Worm (Caenorhabditis elegans) whole organism, L4 larva: Measurements from ENCODE around the gene szy-4.

ENCODE experiments used
- F10B5.3 ChIP-seq: sonication (generic microtip); optimal IDR thresholded peaks from 2 replicates; lab custom pipeline; 2016; ENCODE audit warnings: mild to moderate bottlenecking, missing genetic modification characterization, missing compliant biosample characterization
- F26F4.8 ChIP-seq: fragments of 200-800 bp; sonication (Bioruptor generic); conservative IDR thresholded peaks from 2 replicates; pipeline ENCODE4 v1.3.6; 2022; ENCODE audit warnings: missing genetic modification characterization, missing compliant biosample characterization
- F37D6.2 ChIP-seq: sonication (generic microtip); optimal IDR thresholded peaks from 2 replicates; lab custom pipeline; 2016; ENCODE audit warnings: mild to moderate bottlenecking, missing genetic modification characterization, missing compliant biosample characterization
- R02D3.7 ChIP-seq: fragments of 150-350 bp; sonication (generic microtip); optimal IDR thresholded peaks from 3 replicates; lab custom pipeline; 2014; ENCODE audit warnings: missing biosample characterization, missing genetic modification characterization
- Y105C5A.15 ChIP-seq: fragments of 200-800 bp; sonication (Bioruptor generic); IDR thresholded peaks from 2 replicates; pipeline ENCODE4 v1.3.6; 2022; ENCODE audit warnings: missing genetic modification characterization, missing compliant biosample characterization
- Y75B8A.6 ChIP-seq: fragments of 200-800 bp; sonication (Bioruptor generic); IDR thresholded peaks from 2 replicates; pipeline ENCODE4 v1.3.6; 2022; ENCODE audit warnings: missing genetic modification reagents, missing genetic modification characterization, missing compliant biosample characterization
- ZK337.2 ChIP-seq: fragments of 200-800 bp; sonication (Bioruptor generic); IDR thresholded peaks from 2 replicates; pipeline ENCODE4 v1.3.6; 2022; ENCODE audit warnings: missing genetic modification reagents, missing genetic modification characterization, missing compliant biosample characterization
- aha-1 ChIP-seq: fragments of 150-350 bp; peaks from one replicate; lab custom pipeline; 2014; ENCODE audit warnings: missing biosample characterization, missing genetic modification characterization
- aly-2 ChIP-seq: sonication (generic microtip); optimal IDR thresholded peaks from 2 replicates; lab custom pipeline; 2018; ENCODE audit warnings: missing biosample characterization, missing genetic modification characterization
- arid-1 ChIP-seq: fragments of 200-800 bp; sonication (Bioruptor generic); conservative IDR thresholded peaks from 2 replicates; pipeline ENCODE4 v1.3.6; 2022; ENCODE audit warnings: missing genetic modification reagents, missing genetic modification characterization, missing compliant biosample characterization
- ceh-28 ChIP-seq: fragments of 150-350 bp; optimal IDR thresholded peaks from 2 replicates; lab custom pipeline; 2014; ENCODE audit warnings: missing biosample characterization, missing genetic modification reagents, missing genetic modification characterization
- ceh-32 ChIP-seq: sonication (generic microtip); optimal IDR thresholded peaks from 2 replicates; lab custom pipeline; 2016; ENCODE audit warnings: mild to moderate bottlenecking, missing genetic modification characterization, missing compliant biosample characterization; ENCODE audit not compliant: poor library complexity
- ceh-82 ChIP-seq: sonication (generic microtip); optimal IDR thresholded peaks from 2 replicates; lab custom pipeline; 2017; ENCODE audit warnings: missing biosample characterization, missing genetic modification characterization
- ces-1 ChIP-seq: fragments of 150-350 bp; sonication (generic microtip); optimal IDR thresholded peaks from 4 replicates; lab custom pipeline; 2014; ENCODE audit warnings: missing biosample characterization, missing genetic modification reagents, missing genetic modification characterization
- ctbp-1 ChIP-seq: fragments of 200-800 bp; sonication (Bioruptor generic); IDR thresholded peaks from 2 replicates; pipeline ENCODE4 v1.3.6; 2022; ENCODE audit warnings: missing genetic modification reagents, missing genetic modification characterization, missing compliant biosample characterization
- daf-19 ChIP-seq: fragments of 200-800 bp; sonication (Bioruptor generic); conservative IDR thresholded peaks from 2 replicates; pipeline ENCODE4 v1.3.6; 2022; ENCODE audit warnings: missing genetic modification characterization, missing compliant biosample characterization
- duxl-1 ChIP-seq: sonication (generic microtip); optimal IDR thresholded peaks from 2 replicates; lab custom pipeline; 2016; ENCODE audit warnings: mild to moderate bottlenecking, missing genetic modification characterization, moderate library complexity, missing compliant biosample characterization; ENCODE audit not compliant: poor library complexity
- egl-27 ChIP-seq: sonication (generic microtip); optimal IDR thresholded peaks from 3 replicates; lab custom pipeline; 2017; ENCODE audit warnings: missing biosample characterization, missing genetic modification reagents, missing genetic modification characterization
- fkh-10 ChIP-seq: fragments of 150-350 bp; optimal IDR thresholded peaks from 2 replicates; lab custom pipeline; 2014; ENCODE audit warnings: missing biosample characterization, missing genetic modification reagents, missing genetic modification characterization
- fos-1 ChIP-seq: fragments of 150-350 bp; optimal IDR thresholded peaks from 2 replicates; lab custom pipeline; 2014; ENCODE audit warnings: missing biosample characterization, missing genetic modification characterization
- hlh-30 ChIP-seq: sonication (generic microtip); optimal IDR thresholded peaks from 2 replicates; lab custom pipeline; 2017; ENCODE audit warnings: antibody characterized with exemption, mild to moderate bottlenecking, missing genetic modification characterization, missing compliant biosample characterization; ENCODE audit not compliant: insufficient read depth
- hmg-1.1 ChIP-seq: fragments of 200-800 bp; sonication (Bioruptor generic); IDR thresholded peaks from 2 replicates; pipeline ENCODE4 v1.3.6; 2022; ENCODE audit warnings: missing genetic modification reagents, missing genetic modification characterization, missing compliant biosample characterization
- lin-1 ChIP-seq: fragments of 200-800 bp; sonication (Bioruptor generic); IDR thresholded peaks from 2 replicates; pipeline ENCODE4 v1.3.6; 2022; ENCODE audit warnings: missing genetic modification reagents, missing genetic modification characterization, missing compliant biosample characterization
- lin-39 ChIP-seq: fragments of 150-350 bp; optimal IDR thresholded peaks from 2 replicates; lab custom pipeline; 2014; ENCODE audit warnings: missing biosample characterization, missing genetic modification reagents, missing genetic modification characterization
- lir-3 ChIP-seq: sonication (generic microtip); optimal IDR thresholded peaks from 2 replicates; lab custom pipeline; 2016; ENCODE audit warnings: mild to moderate bottlenecking, missing genetic modification characterization, missing compliant biosample characterization
- lsy-2 ChIP-seq, 2 experiments: fragments of 150-350 bp in 1 of 2; sonication (generic microtip) in 1 of 2; optimal IDR thresholded peaks; 2 replicates each; lab custom pipeline; 2014 to 2017; ENCODE audit warnings: missing biosample characterization in 2 of 2, missing genetic modification characterization in 2 of 2
- madf-5 ChIP-seq, 2 experiments: fragments of 200-800 bp; sonication (Bioruptor generic); IDR thresholded peaks; 2 replicates each; pipeline ENCODE4 v1.3.6; 2022; ENCODE audit warnings: missing compliant biosample characterization in 2 of 2, missing genetic modification characterization in 2 of 2
- mep-1 ChIP-seq: fragments of 150-350 bp; sonication (generic microtip); optimal IDR thresholded peaks from 3 replicates; lab custom pipeline; 2014; ENCODE audit warnings: missing biosample characterization, missing genetic modification characterization
- mes-2 ChIP-seq: sonication (generic microtip); optimal IDR thresholded peaks from 2 replicates; lab custom pipeline; 2016; ENCODE audit warnings: missing genotype, mild to moderate bottlenecking, missing genetic modification characterization, missing compliant biosample characterization; ENCODE audit not compliant: poor library complexity, severe bottlenecking
- nhr-102 ChIP-seq: sonication (generic microtip); optimal IDR thresholded peaks from 2 replicates; lab custom pipeline; 2016; ENCODE audit warnings: mild to moderate bottlenecking, missing genetic modification characterization, moderate library complexity, missing compliant biosample characterization
- nhr-11 ChIP-seq: fragments of 150-350 bp; optimal IDR thresholded peaks from 2 replicates; lab custom pipeline; 2014; ENCODE audit warnings: missing biosample characterization, missing genetic modification characterization
- nhr-237 ChIP-seq: sonication (generic microtip); optimal IDR thresholded peaks from 2 replicates; lab custom pipeline; 2017; ENCODE audit warnings: missing biosample characterization, missing genetic modification characterization
- nhr-25 ChIP-seq: sonication (generic microtip); optimal IDR thresholded peaks from 2 replicates; lab custom pipeline; 2017; ENCODE audit warnings: missing genetic modification characterization, mild to moderate bottlenecking, missing compliant biosample characterization, antibody characterized with exemption, moderate library complexity, borderline replicate concordance; ENCODE audit not compliant: insufficient read depth
- nhr-41 ChIP-seq: fragments of 200-800 bp; sonication (Bioruptor generic); IDR thresholded peaks from 2 replicates; pipeline ENCODE4 v1.3.6; 2022; ENCODE audit warnings: missing genetic modification reagents, missing genetic modification characterization, missing compliant biosample characterization
- nhr-42 ChIP-seq: fragments of 200-800 bp; sonication (Bioruptor generic); IDR thresholded peaks from 2 replicates; pipeline ENCODE4 v1.3.6; 2022; ENCODE audit warnings: missing genetic modification characterization, missing compliant biosample characterization
- nhr-48 ChIP-seq: sonication (generic microtip); optimal IDR thresholded peaks from 2 replicates; lab custom pipeline; 2016; ENCODE audit warnings: mild to moderate bottlenecking, missing genetic modification characterization, missing compliant biosample characterization
- nhr-77 ChIP-seq: fragments of 150-350 bp; optimal IDR thresholded peaks from 2 replicates; lab custom pipeline; 2014; ENCODE audit warnings: missing biosample characterization, missing genetic modification characterization
- pqm-1 ChIP-seq: sonication (generic microtip); optimal IDR thresholded peaks from 2 replicates; lab custom pipeline; 2017; ENCODE audit warnings: missing biosample characterization, missing genetic modification characterization
- rbr-2 ChIP-seq: sonication (generic microtip); optimal IDR thresholded peaks from 2 replicates; lab custom pipeline; 2016; ENCODE audit warnings: missing genotype, missing genetic modification characterization, missing compliant biosample characterization
- sdz-12 ChIP-seq: fragments of 200-800 bp; sonication (Bioruptor generic); optimal IDR thresholded peaks from 2 replicates; lab custom pipeline; 2018; ENCODE audit warnings: mild to moderate bottlenecking, missing genetic modification characterization, missing compliant biosample characterization
- skn-1 ChIP-seq: fragments of 150-350 bp; optimal IDR thresholded peaks from 2 replicates; lab custom pipeline; 2014; ENCODE audit warnings: missing biosample characterization, missing genetic modification characterization
- snpc-1.2 ChIP-seq: fragments of 200-800 bp; sonication (Bioruptor generic); IDR thresholded peaks from 2 replicates; pipeline ENCODE4 v1.3.6; 2022; ENCODE audit warnings: missing genetic modification reagents, missing genetic modification characterization, missing compliant biosample characterization
- spr-1 ChIP-seq: sonication (generic microtip); optimal IDR thresholded peaks from 2 replicates; lab custom pipeline; 2016; ENCODE audit warnings: mild to moderate bottlenecking, missing genetic modification characterization, missing compliant biosample characterization
- spr-3 ChIP-seq: fragments of 200-800 bp; sonication (Bioruptor generic); optimal IDR thresholded peaks from 2 replicates; lab custom pipeline; 2018; ENCODE audit warnings: mild to moderate bottlenecking, missing genetic modification characterization, missing compliant biosample characterization
- tag-97 ChIP-seq: fragments of 200-800 bp; sonication (Bioruptor generic); IDR thresholded peaks from 2 replicates; pipeline ENCODE4 v1.3.6; 2022; ENCODE audit warnings: missing genetic modification characterization, missing compliant biosample characterization
- tra-1 ChIP-seq: fragments of 200-800 bp; sonication (Bioruptor generic); IDR thresholded peaks from 2 replicates; pipeline ENCODE4 v1.3.6; 2022; ENCODE audit warnings: missing genetic modification reagents, missing genetic modification characterization, missing compliant biosample characterization
- unc-62 ChIP-seq, 3 experiments: fragments of 150-350 bp in 1 of 3; sonication (generic microtip); optimal IDR thresholded peaks in 2 of 3; peaks in 1 of 3; 1 replicate in 1 of 3; 2 replicates in 2 of 3; lab custom pipeline; 2014 to 2017; ENCODE audit warnings: missing biosample characterization in 3 of 3, missing genetic modification characterization in 3 of 3, missing genetic modification reagents in 3 of 3, missing genotype in 1 of 3
- zfp-3 ChIP-seq: fragments of 200-800 bp; sonication (Bioruptor generic); conservative IDR thresholded peaks from 2 replicates; pipeline ENCODE4 v1.3.6; 2022; ENCODE audit warnings: missing genetic modification reagents, missing genetic modification characterization, missing compliant biosample characterization
- zip-11 ChIP-seq: fragments of 200-800 bp; sonication (Bioruptor generic); IDR thresholded peaks from 2 replicates; pipeline ENCODE4 v1.3.6; 2022; ENCODE audit warnings: missing genetic modification characterization, missing compliant biosample characterization
- ztf-7 ChIP-seq: fragments of 150-350 bp; optimal IDR thresholded peaks from 2 replicates; lab custom pipeline; 2014; ENCODE audit warnings: missing biosample characterization, missing genetic modification characterization

Gene szy-4

ce11 chrII:6248503-6248902, 50.0 kb downstream of the szy-4 start (continued):
- TF ChIP-seq egl-27 (tag; lab: Kevin White, UChicago) (no peak), ceh-32 (no peak), fkh-10 (GFP tag; lab: Kevin White, UChicago) (no peak), ctbp-1 (0 out of 2 replicates have a peak, but pooled peaks have one; percentile 36), duxl-1 (tag; lab: Kevin White, UChicago) (peak; percentile 18), F10B5.3 (tag; lab: Kevin White, UChicago) (no peak), Y105C5A.15 (GFP tag; lab: Robert Waterston, UW) (peak; percentile 21; the same call in 1 of the 2 replicates), spr-3 (GFP tag; lab: Kevin White, UChicago) (peak; percentile 9), nhr-42 (no peak), arid-1 (peak; percentile 67; the same call in 1 of the 2 replicates), lin-1 (GFP tag; lab: Robert Waterston, UW) (peak; percentile 76), nhr-237 (tag; lab: Kevin White, UChicago) (no peak), skn-1 (no peak), mes-2 (tag; lab: Kevin White, UChicago) (peak; percentile 73), ztf-7 (tag; lab: Kevin White, UChicago) (no peak), spr-1 (tag; lab: Kevin White, UChicago) (peak; percentile 45), snpc-1.2 (GFP tag; lab: Robert Waterston, UW) (peak; percentile 77), lin-39 (tag; lab: Kevin White, UChicago) (no peak), madf-5 (GFP tag; IDR thresholded peaks at IDR 0.05; lab: Robert Waterston, UW) (peak in 1 of 2 experiments; percentile 69; a peak in 1 of 4 replicates), lsy-2 (tag; optimal IDR thresholded peaks at IDR 0.05; lab: Kevin White, UChicago) (peak in 1 of 2 experiments; percentile 35), ces-1 (no peak), R02D3.7 (tag; lab: Kevin White, UChicago) (no peak), daf-19 (peak; percentile 22; the same call in 1 of the 2 replicates), tag-97 (GFP tag; lab: Robert Waterston, UW) (no peak), ZK337.2 (GFP tag; lab: Robert Waterston, UW) (0 out of 2 replicates have a peak, but pooled peaks have one; percentile 25), ceh-82 (tag; lab: Kevin White, UChicago) (no peak), ceh-28 (tag; lab: Kevin White, UChicago) (no peak), nhr-48 (tag; lab: Kevin White, UChicago) (peak; percentile 30), fos-1 (no peak), nhr-41 (GFP tag; lab: Robert Waterston, UW) (0 out of 2 replicates have a peak, but pooled peaks have one; percentile 16), nhr-11 (no peak), aha-1 (tag; lab: Kevin White, UChicago) (peak; percentile 59), sdz-12 (GFP tag; lab: Kevin White, UChicago) (no peak), zip-11 (GFP tag; lab: Robert Waterston, UW) (no peak), nhr-77 (tag; lab: Kevin White, UChicago) (no peak), F37D6.2 (tag; lab: Kevin White, UChicago) (no peak), nhr-102 (tag; lab: Kevin White, UChicago) (no peak), pqm-1 (no peak), lir-3 (tag; lab: Kevin White, UChicago) (peak; percentile 77), hlh-30 (tag; lab: Kevin White, UChicago) (peak; percentile 48), aly-2 (tag; lab: Kevin White, UChicago) (no peak), mep-1 (peak; percentile 51), Y75B8A.6 (GFP tag; lab: Robert Waterston, UW) (no peak), F26F4.8 (GFP tag; lab: Robert Waterston, UW) (no peak; the same call in 1 of the 2 replicates), zfp-3 (GFP tag; lab: Robert Waterston, UW) (peak; percentile 51; the same call in 1 of the 2 replicates), tra-1 (GFP tag; lab: Robert Waterston, UW) (0 out of 2 replicates have a peak, but pooled peaks have one; percentile 45), rbr-2 (tag; lab: Kevin White, UChicago) (peak; percentile 31), unc-62 (GFP tag; optimal IDR thresholded peaks at IDR 0.05 in 1 of 2; lab: Kevin White, UChicago) (no peak), unc-62 (tag; optimal IDR thresholded peaks at IDR 0.05; lab: Kevin White, UChicago) (no peak), hmg-1.1 (peak; percentile 58), nhr-25 (tag; lab: Kevin White, UChicago) (no peak)
